Worm (Caenorhabditis elegans): Measurements from ENCODE around the gene prmt-5.
A peak's percentile ranks its signal among the peaks of the same experiment; 100 is the strongest.

The prmt-5 gene

ce11 chrIII:5190179-5190578 lies 40.2 kb upstream of the prmt-5 start:
- TF ChIP-seq snpc-1.1 (tag; optimal IDR thresholded peaks at IDR 0.05; ENCODE audit: insufficient read depth) = no peak
- TF ChIP-seq F33H1.4 (GFP tag; IDR thresholded peaks at IDR 0.05) = peak; percentile 37
- TF ChIP-seq lin-40 (tag; optimal IDR thresholded peaks at IDR 0.05) = no peak
- TF ChIP-seq unc-130 (GFP tag; optimal IDR thresholded peaks at IDR 0.05) = peak; percentile 26
- no peak for TF ChIP-seq ceh-100 (GFP tag; IDR thresholded peaks at IDR 0.05)
- TF ChIP-seq nhr-90 (tag; optimal IDR thresholded peaks at IDR 0.05) = no peak
- TF ChIP-seq D2030.7 (GFP tag; IDR thresholded peaks at IDR 0.05) = no peak
- TF ChIP-seq dpl-1 (GFP tag; optimal IDR thresholded peaks at IDR 0.05) = no peak
- peak; percentile 63 for TF ChIP-seq madf-6 (GFP tag; IDR thresholded peaks at IDR 0.05)
- TF ChIP-seq ceh-58 (GFP tag; IDR thresholded peaks at IDR 0.05) = no peak
- TF ChIP-seq F52B5.7 (tag; optimal IDR thresholded peaks at IDR 0.05) = no peak
- no peak for TF ChIP-seq gei-17 (GFP tag; optimal IDR thresholded peaks at IDR 0.05)
- TF ChIP-seq attf-3 (GFP tag; conservative IDR thresholded peaks at IDR 0.05) = 0 out of 2 replicates have a peak, but pooled peaks have one; percentile 16
- TF ChIP-seq Y67H2A.10 (GFP tag; conservative IDR thresholded peaks at IDR 0.05) = no peak
- no peak for TF ChIP-seq unc-62 (GFP tag; optimal IDR thresholded peaks at IDR 0.05)
- TF ChIP-seq lin-54 (GFP tag; optimal IDR thresholded peaks at IDR 0.05) = peak; percentile 80
- TF ChIP-seq efl-1 (GFP tag; optimal IDR thresholded peaks at IDR 0.05) = peak; percentile 42
- no peak for TF ChIP-seq hsf-1 (GFP tag; IDR thresholded peaks at IDR 0.05)
- TF ChIP-seq let-526 (GFP tag; IDR thresholded peaks at IDR 0.05) = no peak
- TF ChIP-seq egl-18 (GFP tag; IDR thresholded peaks at IDR 0.05) = no peak
- TF ChIP-seq K11D2.4 (GFP tag; IDR thresholded peaks at IDR 0.05) = no peak
- no peak for TF ChIP-seq mel-28 (tag; optimal IDR thresholded peaks at IDR 0.05; ENCODE audit: borderline replicate concordance)
- TF ChIP-seq rcor-1 (GFP tag; IDR thresholded peaks at IDR 0.05) = no peak
- TF ChIP-seq mcd-1 (GFP tag; IDR thresholded peaks at IDR 0.05) = 0 out of 2 replicates have a peak, but pooled peaks have one; percentile 28
- no peak for TF ChIP-seq ceh-79 (tag; optimal IDR thresholded peaks at IDR 0.05)
- TF ChIP-seq attf-5 (GFP tag; optimal IDR thresholded peaks at IDR 0.05) = no peak
- TF ChIP-seq rpc-1 (optimal IDR thresholded peaks at IDR 0.05) = no peak
- no peak for TF ChIP-seq rpc-1 (tag; optimal IDR thresholded peaks at IDR 0.05)
- TF ChIP-seq zfh-2 (GFP tag; conservative IDR thresholded peaks at IDR 0.05) = no peak
- no peak for TF ChIP-seq ztf-26 (tag; optimal IDR thresholded peaks at IDR 0.05)
- TF ChIP-seq snpc-1.3 (tag; optimal IDR thresholded peaks at IDR 0.05; ENCODE audit: insufficient read depth) = no peak
- TF ChIP-seq ZK185.1 (tag; optimal IDR thresholded peaks at IDR 0.05; ENCODE audit: poor library complexity, severe bottlenecking) = no peak
- TF ChIP-seq somi-1 (GFP tag; optimal IDR thresholded peaks at IDR 0.05) = no peak
- TF ChIP-seq egrh-3 (GFP tag; IDR thresholded peaks at IDR 0.05) = no peak
- TF ChIP-seq rec-8 (tag; optimal IDR thresholded peaks at IDR 0.05) = no peak
- TF ChIP-seq madf-8 (GFP tag; conservative IDR thresholded peaks at IDR 0.05) = no peak
- no peak for TF ChIP-seq pbrm-1 (GFP tag; IDR thresholded peaks at IDR 0.05)
- TF ChIP-seq dox-1 (GFP tag; IDR thresholded peaks at IDR 0.05) = no peak
- no peak for TF ChIP-seq pha-4 (tag; optimal IDR thresholded peaks at IDR 0.05)
- no peak for TF ChIP-seq nhr-80 (tag; optimal IDR thresholded peaks at IDR 0.05)
- no peak for TF ChIP-seq fkh-3 (tag; optimal IDR thresholded peaks at IDR 0.05)
- TF ChIP-seq T26A5.8 (tag; optimal IDR thresholded peaks at IDR 0.05) = no peak
- no peak for TF ChIP-seq ccch-3 (GFP tag; optimal IDR thresholded peaks at IDR 0.05)
- TF ChIP-seq K12H6.12 (tag; optimal IDR thresholded peaks at IDR 0.05) = no peak
- no peak for TF ChIP-seq hmg-1.2 (GFP tag; IDR thresholded peaks at IDR 0.05)
- no peak for TF ChIP-seq mes-4 (tag; optimal IDR thresholded peaks at IDR 0.05)
- no peak for TF ChIP-seq snpc-4 (GFP tag; optimal IDR thresholded peaks at IDR 0.05)
- no peak for TF ChIP-seq snpc-4 (tag; optimal IDR thresholded peaks at IDR 0.05)
- TF ChIP-seq lin-35 (GFP tag; optimal IDR thresholded peaks at IDR 0.05) = peak in 1 of 3 experiments; percentile 16
- no peak for TF ChIP-seq sptf-2 (GFP tag; optimal IDR thresholded peaks at IDR 0.05)
